Fruit fly (Drosophila melanogaster): ENCODE measurements around the gene CG9541.

The CG9541 gene

DNA sequence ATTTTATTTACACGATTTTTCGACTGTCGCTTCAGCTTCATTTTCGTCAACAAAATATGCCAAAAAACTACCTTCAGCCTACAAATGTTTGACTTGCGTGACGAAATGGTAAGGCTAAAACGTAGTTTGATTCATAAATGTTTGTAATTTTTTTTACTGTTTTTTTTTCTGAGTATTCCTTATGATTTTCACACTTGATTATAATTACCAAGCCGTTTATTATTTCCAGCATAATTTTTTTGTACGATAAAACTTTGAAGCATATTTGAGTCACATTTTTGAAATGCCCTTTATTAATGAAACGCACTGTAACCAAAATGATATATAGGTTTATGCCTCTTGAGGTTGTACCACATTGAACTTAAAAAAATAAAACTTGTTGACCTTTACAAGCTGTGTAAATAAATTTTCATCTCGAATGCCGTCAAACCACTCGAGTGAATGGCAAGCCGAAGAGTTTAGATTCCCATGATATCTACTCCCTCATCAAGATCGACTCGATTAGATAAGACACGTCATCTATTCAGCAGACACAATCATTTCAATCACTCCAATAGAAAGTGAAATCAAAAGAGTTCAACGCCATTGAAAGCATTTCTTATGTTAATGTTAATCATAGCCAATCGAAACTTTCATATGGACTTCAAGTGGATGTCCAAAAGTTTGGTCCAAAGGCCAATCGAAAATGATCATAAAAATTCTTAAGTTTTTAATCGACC lies 7.5 kb upstream of the CG9541 start (continued):
- TF ChIP-seq klu (GFP tag; IDR thresholded peaks at IDR 0.05) = no peak
- no peak for TF ChIP-seq cg (GFP tag; optimal IDR thresholded peaks at IDR 0.05)
- TF ChIP-seq Adf1 (GFP tag; IDR thresholded peaks at IDR 0.05) = no peak
- TF ChIP-seq CG12942 (GFP tag; optimal IDR thresholded peaks at IDR 0.05) = peak; percentile 6
- peak; percentile 3 for TF ChIP-seq abd-A (tag; optimal IDR thresholded peaks at IDR 0.05)
- TF ChIP-seq CG33557 (GFP tag; optimal IDR thresholded peaks at IDR 0.05) = no peak
- peak; percentile 5 for TF ChIP-seq tin (GFP tag; optimal IDR thresholded peaks at IDR 0.05)
- peak; percentile 24 for TF ChIP-seq nerfin-1 (tag; optimal IDR thresholded peaks at IDR 0.05)
- peak; percentile 53 for TF ChIP-seq Sox100B (GFP tag; optimal IDR thresholded peaks at IDR 0.05)
- peak; percentile 27 for TF ChIP-seq CG16863 (GFP tag; optimal IDR thresholded peaks at IDR 0.05)
- TF ChIP-seq B-H1 (GFP tag; IDR thresholded peaks at IDR 0.05) = 0 out of 3 replicates have a peak, but pooled peaks have one; percentile 24
- no peak for TF ChIP-seq yki (optimal IDR thresholded peaks at IDR 0.05)
- 0 out of 3 replicates have a peak, but pooled peaks have one; percentile 31 for TF ChIP-seq CG11093 (GFP tag; IDR thresholded peaks at IDR 0.05)
- TF ChIP-seq exex (tag; optimal IDR thresholded peaks at IDR 0.05) = no peak
- TF ChIP-seq Sry-β (GFP tag; optimal IDR thresholded peaks at IDR 0.05) = no peak
- no peak for TF ChIP-seq CG11723 (GFP tag; optimal IDR thresholded peaks at IDR 0.05)
- no peak for TF ChIP-seq eyg (GFP tag; optimal IDR thresholded peaks at IDR 0.05)
- TF ChIP-seq Atf3 (GFP tag; optimal IDR thresholded peaks at IDR 0.05) = peak; percentile 34
- TF ChIP-seq CG12299 (tag; optimal IDR thresholded peaks at IDR 0.05) = peak; percentile 40
- TF ChIP-seq Hr51 (GFP tag; optimal IDR thresholded peaks at IDR 0.05) = peak in 1 of 2 experiments; percentile 83
- no peak; the same call in 2 of the 3 replicates for TF ChIP-seq H15 (GFP tag; IDR thresholded peaks at IDR 0.05)
- TF ChIP-seq lbe (GFP tag; optimal IDR thresholded peaks at IDR 0.05) = no peak
- TF ChIP-seq Dad (GFP tag; optimal IDR thresholded peaks at IDR 0.05) = no peak
- peak; percentile 10 for TF ChIP-seq CG18619 (GFP tag; optimal IDR thresholded peaks at IDR 0.05)
- no peak for TF ChIP-seq Bgb (GFP tag; IDR thresholded peaks at IDR 0.05; ENCODE audit: partially characterized antibody)
- TF ChIP-seq knrl (GFP tag; IDR thresholded peaks at IDR 0.05; ENCODE audit: partially characterized antibody) = no peak
- TF ChIP-seq Dbx (GFP tag; IDR thresholded peaks at IDR 0.05) = peak; percentile 31; the same call in 1 of the 3 replicates
- no peak for TF ChIP-seq CG1832 (GFP tag; optimal IDR thresholded peaks at IDR 0.05)
- TF ChIP-seq sd (tag; optimal IDR thresholded peaks at IDR 0.05) = peak; percentile 52
- TF ChIP-seq lmd (GFP tag; IDR thresholded peaks at IDR 0.05) = peak; percentile 62; the same call in 1 of the 2 replicates
- TF ChIP-seq usp (GFP tag; optimal IDR thresholded peaks at IDR 0.05) = no peak
- TF ChIP-seq CG9215 (GFP tag; IDR thresholded peaks at IDR 0.05) = no peak
- TF ChIP-seq Kr (GFP tag; optimal IDR thresholded peaks at IDR 0.05) = no peak
- TF ChIP-seq fd3F (GFP tag; optimal IDR thresholded peaks at IDR 0.05) = peak; percentile 45
- TF ChIP-seq CG10979 (tag; optimal IDR thresholded peaks at IDR 0.05) = peak; percentile 1
- no peak for TF ChIP-seq Camta (GFP tag; optimal IDR thresholded peaks at IDR 0.05)
- TF ChIP-seq ems (GFP tag; optimal IDR thresholded peaks at IDR 0.05) = peak; percentile 21
- no peak for TF ChIP-seq Side (GFP tag; optimal IDR thresholded peaks at IDR 0.05)
- no peak for TF ChIP-seq Bdp1 (GFP tag; optimal IDR thresholded peaks at IDR 0.05)
- no peak for TF ChIP-seq CG31388 (GFP tag; optimal IDR thresholded peaks at IDR 0.05)
- no peak for TF ChIP-seq fru (optimal IDR thresholded peaks at IDR 0.05)
- no peak for TF ChIP-seq zen (tag; optimal IDR thresholded peaks at IDR 0.05)
- TF ChIP-seq kni (GFP tag; optimal IDR thresholded peaks at IDR 0.05) = no peak
- TF ChIP-seq CG10959 (GFP tag; IDR thresholded peaks at IDR 0.05) = no peak
- no peak for TF ChIP-seq CG11247 (GFP tag; IDR thresholded peaks at IDR 0.05)
- peak; percentile 11 for TF ChIP-seq Nf-YC (tag; optimal IDR thresholded peaks at IDR 0.05)
- peak; percentile 52 for TF ChIP-seq CG17328 (GFP tag; IDR thresholded peaks at IDR 0.05)
- TF ChIP-seq CG2875 (GFP tag; optimal IDR thresholded peaks at IDR 0.05) = no peak
- TF ChIP-seq ham (GFP tag; IDR thresholded peaks at IDR 0.05) = no peak
- peak; percentile 32 for TF ChIP-seq cwo (GFP tag; optimal IDR thresholded peaks at IDR 0.05)

Measured in whole organism, embryonic.